Worm (Caenorhabditis elegans) whole organism, L1 larva: ENCODE data around the gene cpg-1.

Experiments
- efl-1 ChIP-seq, 4 experiments: fragments of 150-350 bp; optimal IDR thresholded peaks in 3 of 4; peaks in 1 of 4; 1 replicate in 1 of 4; 2 replicates in 3 of 4; lab custom pipeline; 2014; ENCODE audit warnings: missing biosample characterization in 2 of 4, missing genetic modification characterization in 2 of 4, missing genetic modification reagents in 2 of 4
- nhr-237 ChIP-seq: fragments of 150-350 bp; optimal IDR thresholded peaks from 2 replicates; lab custom pipeline; 2014; ENCODE audit warnings: missing biosample characterization, missing genetic modification characterization
- nhr-28 ChIP-seq: fragments of 150-350 bp; optimal IDR thresholded peaks from 2 replicates; lab custom pipeline; 2014; ENCODE audit warnings: missing biosample characterization, missing genetic modification characterization
- snpc-4 ChIP-seq: fragments of 150-350 bp; optimal IDR thresholded peaks from 2 replicates; lab custom pipeline; 2014; ENCODE audit warnings: missing biosample characterization, missing genetic modification characterization

DNA sequence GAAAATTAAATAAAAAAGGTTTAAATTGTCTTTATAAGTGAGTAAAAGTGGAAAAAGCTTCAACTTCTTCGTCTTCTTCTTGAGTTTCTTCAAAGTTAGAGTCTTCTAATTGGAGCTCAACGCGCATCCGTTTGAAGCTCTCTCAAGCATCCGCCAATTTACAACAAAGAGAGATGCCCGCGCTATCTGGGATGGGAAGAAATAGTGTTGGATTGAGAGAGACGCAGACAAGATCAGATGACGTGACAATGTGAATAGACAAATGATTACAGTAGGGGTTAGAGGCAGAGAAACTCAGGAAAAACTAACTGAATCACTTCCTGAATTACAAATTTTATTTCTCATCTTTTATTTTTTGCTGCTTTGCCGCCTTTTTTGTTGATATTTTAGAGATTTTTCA is 6.2 kb upstream of the cpg-1 start:
- TF ChIP-seq nhr-237 (tag; lab: Kevin White, UChicago) (no peak), nhr-28 (no peak), efl-1 (optimal IDR thresholded peaks at IDR 0.05; lab: Kevin White, UChicago) (no peak), efl-1 (GFP tag; optimal IDR thresholded peaks at IDR 0.05 in 1 of 2; lab: Kevin White, UChicago) (no peak), snpc-4 (no peak)
